Fruit fly (Drosophila melanogaster): ENCODE measurements around the gene tant.

tant gene

dm6 chr3L:6085157-6085556 is 30.2 kb downstream of the tant start (continued):
- TF ChIP-seq CrebB (tag; optimal IDR thresholded peaks at IDR 0.05) (no peak), B-H1 (GFP tag; IDR thresholded peaks at IDR 0.05) (no peak), CG16813 (GFP tag; IDR thresholded peaks at IDR 0.05; ENCODE audit: partially characterized antibody) (no peak), kni (GFP tag; optimal IDR thresholded peaks at IDR 0.05) (no peak), HLH4C (GFP tag; IDR thresholded peaks at IDR 0.05; ENCODE audit: partially characterized antibody) (no peak), CG8089 (GFP tag; optimal IDR thresholded peaks at IDR 0.05) (no peak), CG1602 (GFP tag; optimal IDR thresholded peaks at IDR 0.05) (no peak), ATbp (GFP tag; optimal IDR thresholded peaks at IDR 0.05) (no peak), Deaf1 (tag; optimal IDR thresholded peaks at IDR 0.05) (no peak), ham (GFP tag; IDR thresholded peaks at IDR 0.05) (no peak), inv (GFP tag; IDR thresholded peaks at IDR 0.05; ENCODE audit: partially characterized antibody) (no peak), CG14710 (tag; optimal IDR thresholded peaks at IDR 0.05) (peak; percentile 19), cwo (GFP tag; optimal IDR thresholded peaks at IDR 0.05) (peak; percentile 12), Taf1 (GFP tag; IDR thresholded peaks at IDR 0.05) (no peak), CG32767 (GFP tag; IDR thresholded peaks at IDR 0.05) (no peak), CG11093 (GFP tag; IDR thresholded peaks at IDR 0.05) (no peak), z (GFP tag; IDR thresholded peaks at IDR 0.05) (no peak), bcd (GFP tag; optimal IDR thresholded peaks at IDR 0.05) (no peak), CG10431 (GFP tag; optimal IDR thresholded peaks at IDR 0.05) (no peak), CG14860 (GFP tag; IDR thresholded peaks at IDR 0.05; ENCODE audit: partially characterized antibody) (no peak), CG8359 (GFP tag; optimal IDR thresholded peaks at IDR 0.05; ENCODE audit: borderline replicate concordance) (no peak), Asciz (GFP tag; optimal IDR thresholded peaks at IDR 0.05) (peak; percentile 3), CG11560 (tag; IDR thresholded peaks at IDR 0.05) (no peak), sob (GFP tag; IDR thresholded peaks at IDR 0.05) (0 out of 2 replicates have a peak, but pooled peaks have one; percentile 5), CG4282 (GFP tag; optimal IDR thresholded peaks at IDR 0.05) (no peak), CG7839 (tag; optimal IDR thresholded peaks at IDR 0.05) (peak; percentile 50), CG34376 (GFP tag; optimal IDR thresholded peaks at IDR 0.05) (no peak), CG11456 (GFP tag; IDR thresholded peaks at IDR 0.05) (no peak), NC2β (GFP tag; optimal IDR thresholded peaks at IDR 0.05) (no peak), CG8924 (tag; optimal IDR thresholded peaks at IDR 0.05) (peak; percentile 41), Chrac-16 (GFP tag; optimal IDR thresholded peaks at IDR 0.05) (no peak), CG2120 (GFP tag; optimal IDR thresholded peaks at IDR 0.05) (no peak), emc (GFP tag; optimal IDR thresholded peaks at IDR 0.05) (no peak), Side (GFP tag; optimal IDR thresholded peaks at IDR 0.05) (no peak), lbe (GFP tag; optimal IDR thresholded peaks at IDR 0.05) (no peak), CG9797 (GFP tag; optimal IDR thresholded peaks at IDR 0.05) (no peak), danr (GFP tag; IDR thresholded peaks at IDR 0.05) (no peak), CG6654 (GFP tag; optimal IDR thresholded peaks at IDR 0.05) (no peak), Sry-δ (GFP tag; optimal IDR thresholded peaks at IDR 0.05) (no peak), CG42726 (GFP tag; IDR thresholded peaks at IDR 0.05; ENCODE audit: partially characterized antibody) (no peak), eve (GFP tag; optimal IDR thresholded peaks at IDR 0.05) (no peak), tup (GFP tag; optimal IDR thresholded peaks at IDR 0.05) (no peak), Hand (GFP tag; optimal IDR thresholded peaks at IDR 0.05) (no peak), tll (GFP tag; optimal IDR thresholded peaks at IDR 0.05) (no peak), cas (GFP tag; IDR thresholded peaks at IDR 0.05) (no peak), gsb-n (tag; optimal IDR thresholded peaks at IDR 0.05) (peak; percentile 20), pan (optimal IDR thresholded peaks at IDR 0.05) (no peak), pan (GFP tag; optimal IDR thresholded peaks at IDR 0.05 in 1 of 2, IDR thresholded peaks at IDR 0.05 in 1 of 2) (no peak), CG10654 (GFP tag; optimal IDR thresholded peaks at IDR 0.05) (no peak), tap (tag; optimal IDR thresholded peaks at IDR 0.05) (no peak), ap (GFP tag; IDR thresholded peaks at IDR 0.05) (no peak)

Measured in whole organism, embryonic.